Worm (Caenorhabditis elegans): ENCODE measurements around the gene perm-1.

perm-1 gene

DNA sequence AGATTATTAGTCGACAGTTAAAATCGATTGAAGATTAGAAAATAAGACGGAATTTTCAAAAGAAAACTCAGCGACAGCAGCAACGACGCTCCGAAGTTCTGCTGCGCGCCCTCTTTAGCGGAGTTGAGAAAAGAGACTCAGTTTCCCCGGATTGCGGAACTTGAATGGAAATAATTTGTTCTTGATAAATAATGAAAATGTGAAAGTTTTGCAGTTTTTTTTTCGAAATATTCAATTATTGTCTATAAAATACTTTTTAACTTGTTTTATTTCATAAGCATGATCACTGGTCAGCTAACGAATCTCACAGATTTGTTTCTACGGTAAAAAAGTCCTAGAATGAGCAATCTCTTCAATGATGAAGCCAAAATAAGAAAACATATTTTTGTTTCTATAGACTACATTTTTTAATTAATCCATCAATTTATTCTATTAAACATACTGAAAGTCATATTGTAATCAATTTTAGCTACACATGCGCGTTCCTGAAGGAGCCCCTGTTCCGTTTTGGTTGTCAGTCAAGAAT lies 23.1 kb upstream of the perm-1 start, which contains the start of the genes cec-3 and T09A5.15:
Gene cec-3 (minus strand): TSS at position 116 of the 526 bp plus-strand sequence.
Gene T09A5.15 (plus strand): TSS at position 476 of the 526 bp plus-strand sequence.
- TF ChIP-seq him-1 (tag; optimal IDR thresholded peaks at IDR 0.05) = no peak
- no peak for TF ChIP-seq dao-5 (tag; optimal IDR thresholded peaks at IDR 0.05)
- TF ChIP-seq W03F9.2 (tag; optimal IDR thresholded peaks at IDR 0.05) = peak; percentile 4

DNA sequence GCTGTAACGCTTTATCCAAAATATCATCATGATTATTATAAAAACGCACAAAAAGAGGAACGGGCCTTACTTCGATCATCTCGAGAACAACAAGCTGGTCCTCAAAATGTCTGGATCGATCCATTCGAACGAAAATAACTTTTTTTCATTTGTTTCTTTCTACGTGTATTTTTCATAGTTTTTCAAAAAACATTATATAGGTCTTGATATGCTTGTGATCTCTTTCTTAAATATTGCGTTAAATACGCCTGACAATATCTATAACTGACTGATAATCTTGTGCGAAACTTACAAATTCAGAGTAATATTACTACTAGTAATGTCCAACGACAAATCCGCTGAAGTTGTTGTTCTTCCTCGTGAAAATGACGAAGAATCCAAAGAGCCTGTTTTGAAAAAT lies 22.5 kb upstream of the perm-1 start, which contains the start of gene sds-22:
Gene sds-22 (plus strand): TSS at position 301 of the 400 bp plus-strand sequence.
- TF ChIP-seq dao-5 (tag; optimal IDR thresholded peaks at IDR 0.05) (no peak), W03F9.2 (tag; optimal IDR thresholded peaks at IDR 0.05) (no peak), him-1 (tag; optimal IDR thresholded peaks at IDR 0.05) (no peak)

DNA sequence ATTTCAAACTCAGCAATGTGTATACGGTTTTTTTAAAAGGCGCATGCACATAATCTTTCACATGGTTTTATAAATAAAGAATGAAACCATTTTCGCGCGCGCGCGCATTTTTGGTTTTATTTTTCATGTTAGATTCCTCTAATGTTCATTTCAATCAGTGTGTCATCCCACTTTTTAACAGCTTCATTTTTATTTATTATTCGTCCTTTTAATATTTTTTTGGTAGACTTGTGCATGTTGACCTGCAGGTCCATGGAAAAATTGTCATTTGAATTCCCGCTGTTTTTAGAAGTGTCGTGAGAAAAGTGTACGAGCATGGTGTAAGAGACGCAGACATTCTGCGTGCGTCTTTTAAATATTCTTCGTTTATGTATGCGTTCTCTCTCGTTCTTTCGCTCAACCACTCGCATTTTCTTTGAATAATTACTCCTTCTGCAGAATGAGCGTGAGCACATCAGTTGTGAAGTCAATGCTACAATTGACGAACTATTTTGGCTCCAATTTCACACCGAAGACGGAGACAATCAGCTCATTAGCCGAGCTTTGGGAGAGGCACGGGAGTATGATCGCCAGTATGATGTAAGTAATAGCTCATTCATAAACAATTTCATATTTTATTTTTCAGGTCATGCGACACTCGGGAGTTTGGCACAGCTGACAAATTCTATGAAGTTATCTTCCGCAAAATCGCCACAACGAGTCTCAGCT lies 20.2 kb upstream of the perm-1 start, which contains the start of gene lin-5:
Gene lin-5 (plus strand): TSS at position 354 of the 708 bp plus-strand sequence.
- TF ChIP-seq him-1 (tag; optimal IDR thresholded peaks at IDR 0.05) (no peak), W03F9.2 (tag; optimal IDR thresholded peaks at IDR 0.05) (peak; percentile 68), dao-5 (tag; optimal IDR thresholded peaks at IDR 0.05) (no peak)

DNA sequence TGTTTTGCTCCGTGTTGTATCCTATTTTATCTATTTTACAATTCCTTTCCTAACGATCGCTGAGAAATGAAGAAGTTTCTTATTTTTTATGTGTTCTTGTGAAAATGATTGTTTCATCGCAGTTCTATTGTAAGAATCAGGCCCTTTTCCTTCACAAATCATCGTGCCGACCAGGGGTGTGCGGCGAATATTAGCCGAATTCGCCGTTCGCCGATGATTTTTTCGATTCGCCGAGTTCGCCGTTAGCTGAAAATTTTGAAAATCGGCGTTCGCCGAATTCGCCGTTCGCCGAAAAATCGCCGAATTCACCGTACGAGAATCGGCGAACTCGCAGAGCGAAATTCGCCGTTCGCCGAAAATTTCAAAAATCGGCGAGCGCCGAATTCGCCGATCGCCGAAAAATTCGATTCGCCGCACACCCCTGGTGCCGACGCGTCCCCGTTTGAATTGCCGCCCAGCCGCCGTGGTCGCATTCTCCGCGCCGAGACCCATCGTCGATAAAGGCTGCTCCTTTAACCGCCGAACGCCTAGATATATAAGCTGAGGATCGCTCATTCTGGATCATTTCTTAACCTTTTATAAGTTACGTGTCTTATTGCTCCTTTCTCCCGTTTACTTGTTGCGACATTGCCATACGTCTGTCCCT lies 17.0 kb upstream of the perm-1 start:
- TF ChIP-seq W03F9.2 (tag; optimal IDR thresholded peaks at IDR 0.05) = no peak
- no peak for TF ChIP-seq him-1 (tag; optimal IDR thresholded peaks at IDR 0.05)

DNA sequence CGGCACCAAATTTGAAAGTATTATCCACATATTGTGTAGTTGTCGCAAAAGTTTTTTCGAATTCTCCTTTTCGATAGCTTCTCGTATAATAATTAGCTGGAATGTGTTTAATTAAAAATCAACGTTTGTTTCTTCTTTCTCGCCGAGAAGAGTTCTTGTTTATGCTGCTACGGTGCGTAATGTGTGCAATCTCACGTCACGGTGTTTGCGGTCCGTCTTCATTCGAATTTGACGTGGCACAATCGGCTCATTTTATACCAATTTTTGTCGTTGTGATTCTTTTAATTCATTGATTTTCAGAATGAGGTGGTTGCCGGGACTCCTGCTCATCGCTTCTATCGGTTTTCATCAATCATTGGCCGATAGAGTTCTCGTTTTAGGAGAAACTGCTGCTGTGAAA lies 16.4 kb upstream of the perm-1 start, which contains the start of gene ostb-1:
Gene ostb-1 (plus strand): TSS at position 301 of the 400 bp plus-strand sequence.
- no peak for TF ChIP-seq W03F9.2 (tag; optimal IDR thresholded peaks at IDR 0.05)
- TF ChIP-seq him-1 (tag; optimal IDR thresholded peaks at IDR 0.05) = no peak
- TF ChIP-seq dao-5 (tag; optimal IDR thresholded peaks at IDR 0.05) = no peak

DNA sequence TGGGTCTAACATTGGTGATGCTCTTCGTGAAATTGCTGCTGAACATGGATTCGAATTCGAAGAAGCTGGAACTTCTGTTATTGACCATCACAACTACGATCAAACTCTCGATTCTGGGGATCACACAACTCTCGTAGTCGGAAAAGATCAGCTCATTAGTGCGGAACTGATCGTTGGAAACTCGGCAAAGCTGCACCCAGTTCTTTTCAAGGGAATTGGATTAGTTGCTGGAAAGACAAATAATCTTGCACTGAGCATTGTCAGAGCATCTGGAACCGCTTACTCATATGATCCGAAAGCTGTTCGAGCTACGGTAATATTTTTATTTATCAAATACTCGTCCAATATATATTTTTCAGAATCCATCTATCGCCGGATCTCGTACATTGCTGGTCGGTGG lies 15.7 kb upstream of the perm-1 start:
- TF ChIP-seq dao-5 (tag; optimal IDR thresholded peaks at IDR 0.05) (no peak), him-1 (tag; optimal IDR thresholded peaks at IDR 0.05) (no peak), W03F9.2 (tag; optimal IDR thresholded peaks at IDR 0.05) (no peak)

DNA sequence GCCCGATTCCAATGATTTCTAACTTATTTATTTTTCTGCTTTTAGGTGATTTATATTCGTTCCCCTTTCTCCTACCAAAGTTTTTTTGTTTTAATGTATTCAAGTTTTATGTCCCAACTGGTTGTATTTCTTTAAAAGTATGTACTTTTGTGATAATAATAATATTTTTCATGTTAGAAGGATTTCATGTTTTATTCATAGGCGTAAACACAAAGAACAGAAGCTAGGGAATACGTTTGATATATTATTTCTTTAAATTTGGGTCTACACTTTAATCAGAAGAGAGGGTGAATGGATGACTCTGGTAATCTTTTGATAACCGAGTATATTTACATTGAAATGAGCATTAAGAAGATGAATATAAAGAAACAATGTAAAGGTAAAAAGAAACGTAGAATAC lies 14.5 kb upstream of the perm-1 start:
- TF ChIP-seq W03F9.2 (tag; optimal IDR thresholded peaks at IDR 0.05) = no peak

DNA sequence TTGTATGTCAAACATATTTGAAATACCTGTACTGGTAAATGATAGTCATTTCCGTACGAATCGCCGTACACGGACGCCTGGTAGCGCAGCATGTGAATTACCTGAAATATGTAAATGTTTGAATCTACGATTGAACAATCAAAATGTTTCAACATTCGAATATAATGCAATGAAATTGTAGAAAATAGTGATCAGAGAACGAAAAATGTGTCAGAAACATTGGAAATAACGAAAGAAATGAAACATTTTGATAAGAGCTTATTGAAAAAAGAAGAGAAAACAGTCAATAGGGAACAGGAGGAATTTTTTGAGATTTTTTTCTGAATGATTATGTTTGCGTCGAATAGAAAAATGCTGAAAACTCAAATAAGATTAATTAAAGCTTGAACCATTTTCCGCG lies 10.6 kb upstream of the perm-1 start, which contains the start of gene ztf-17:
Gene ztf-17 (minus strand): TSS at position 101 of the 400 bp plus-strand sequence.
- TF ChIP-seq him-1 (tag; optimal IDR thresholded peaks at IDR 0.05) (no peak), dao-5 (tag; optimal IDR thresholded peaks at IDR 0.05) (no peak), W03F9.2 (tag; optimal IDR thresholded peaks at IDR 0.05) (no peak)

DNA sequence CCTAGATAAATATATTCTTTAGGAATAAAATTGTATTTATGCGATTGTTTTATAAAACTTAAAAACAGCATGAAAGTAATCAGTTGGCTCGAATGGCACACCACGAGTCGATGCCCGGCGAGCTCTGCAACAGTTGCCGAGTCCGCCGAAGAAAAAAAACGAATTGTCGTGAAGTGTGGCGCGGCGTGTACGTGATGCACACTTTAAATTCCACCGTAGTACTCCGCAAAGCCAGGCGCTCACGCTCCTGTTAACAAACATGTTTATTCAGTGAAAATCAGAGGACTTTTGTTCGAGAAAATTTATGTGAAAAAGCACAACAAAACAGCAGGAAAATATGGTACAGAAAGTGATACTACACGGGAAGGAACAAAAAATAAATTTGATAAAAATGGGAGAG lies 10.0 kb upstream of the perm-1 start:
- TF ChIP-seq dao-5 (tag; optimal IDR thresholded peaks at IDR 0.05) (no peak), W03F9.2 (tag; optimal IDR thresholded peaks at IDR 0.05) (peak; percentile 3), him-1 (tag; optimal IDR thresholded peaks at IDR 0.05) (no peak)

DNA sequence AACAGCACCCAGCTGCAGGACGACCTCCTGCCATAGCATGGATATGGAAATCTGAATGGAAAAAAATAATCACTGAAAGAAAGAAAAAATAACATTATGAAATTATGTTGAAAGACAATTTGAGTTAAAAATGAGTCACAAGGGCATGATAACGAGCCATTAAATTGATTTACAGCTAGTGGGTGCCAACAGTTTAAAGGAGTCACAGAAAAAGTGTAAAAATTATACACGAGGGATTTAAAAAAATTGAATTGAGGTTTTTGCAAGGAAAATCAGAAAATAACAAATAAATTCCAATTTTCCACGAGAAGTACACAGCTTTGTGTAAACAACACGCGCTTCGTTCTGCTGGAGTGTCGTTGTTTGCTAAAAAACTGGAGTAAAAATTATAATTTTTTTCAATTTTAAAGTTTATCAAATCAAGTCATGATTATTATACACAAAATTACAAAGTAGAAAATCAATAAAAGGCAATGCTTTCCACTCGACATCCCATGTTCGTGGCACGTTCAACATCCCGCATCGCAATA lies 6.7 kb upstream of the perm-1 start, which contains the start of gene T01H3.3:
Gene T01H3.3 (minus strand): TSS at position 51 of the 530 bp plus-strand sequence.
- TF ChIP-seq him-1 (tag; optimal IDR thresholded peaks at IDR 0.05) (no peak), W03F9.2 (tag; optimal IDR thresholded peaks at IDR 0.05) (peak; percentile 20)

DNA sequence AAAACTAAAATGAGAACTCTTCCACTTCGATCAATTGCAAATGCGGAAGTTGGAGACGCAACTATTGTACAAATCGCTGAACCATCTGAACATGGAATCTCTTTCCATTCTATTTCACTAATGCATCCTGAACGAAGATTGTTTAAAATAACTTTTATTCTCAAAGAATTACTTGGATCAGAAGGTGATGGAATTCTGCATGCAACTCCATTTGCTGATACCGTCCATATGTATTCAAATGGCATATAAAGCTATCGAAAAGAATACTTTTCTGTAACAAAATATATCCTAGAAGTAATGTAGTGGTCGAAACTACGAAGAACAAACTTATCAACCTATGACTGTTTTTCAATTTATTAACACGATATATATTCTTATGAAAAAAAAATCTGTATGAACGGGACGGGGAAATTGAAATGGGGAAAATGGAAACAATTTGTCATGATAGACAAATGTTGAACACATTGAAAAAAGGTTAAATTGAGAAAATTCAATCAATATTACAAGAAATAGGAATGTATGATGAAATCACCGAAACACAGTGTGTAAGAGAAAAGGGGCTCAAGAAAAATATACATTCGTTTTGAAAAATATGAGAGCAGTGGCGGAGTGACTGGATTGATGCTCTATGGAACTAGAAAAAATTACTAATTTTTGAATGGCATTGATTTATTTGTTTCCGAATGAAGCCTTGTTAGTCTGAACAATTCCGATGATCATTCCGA lies 2.7 kb upstream of the perm-1 start, which contains the start of gene T01H3.2:
Gene T01H3.2 (minus strand): TSS at position 251 of the 725 bp plus-strand sequence.
- TF ChIP-seq W03F9.2 (tag; optimal IDR thresholded peaks at IDR 0.05) (no peak), dao-5 (tag; optimal IDR thresholded peaks at IDR 0.05) (no peak), him-1 (tag; optimal IDR thresholded peaks at IDR 0.05) (no peak)

DNA sequence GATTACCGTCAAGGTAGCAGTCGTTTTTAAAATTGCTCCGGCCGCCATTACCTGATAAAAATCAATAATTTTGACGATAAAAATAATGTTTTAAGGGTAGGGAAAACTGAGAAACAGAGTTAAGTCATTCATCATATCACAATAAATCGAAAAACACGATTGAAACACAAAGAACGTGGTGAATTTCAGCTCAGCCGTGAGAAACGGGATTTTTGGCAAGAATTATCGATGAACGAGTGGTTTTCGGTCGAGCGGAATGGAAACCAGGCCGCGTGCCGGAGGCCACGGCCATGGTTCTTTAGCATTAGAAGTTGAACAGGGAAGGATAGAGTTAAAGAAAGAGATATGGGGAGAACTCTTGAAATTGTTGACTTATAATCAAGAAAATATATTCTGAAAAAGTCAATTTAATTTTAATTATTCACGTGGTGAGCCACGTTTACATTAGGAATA lies 1.3 kb upstream of the perm-1 start, which contains the start of the genes vha-4 and T01H3.5:
Gene vha-4 (minus strand): TSS at position 51 of the 453 bp plus-strand sequence.
Gene T01H3.5 (plus strand): TSS at position 351 of the 453 bp plus-strand sequence.
- no peak for TF ChIP-seq W03F9.2 (tag; optimal IDR thresholded peaks at IDR 0.05)
- no peak for TF ChIP-seq dao-5 (tag; optimal IDR thresholded peaks at IDR 0.05)
- TF ChIP-seq him-1 (tag; optimal IDR thresholded peaks at IDR 0.05) = no peak

DNA sequence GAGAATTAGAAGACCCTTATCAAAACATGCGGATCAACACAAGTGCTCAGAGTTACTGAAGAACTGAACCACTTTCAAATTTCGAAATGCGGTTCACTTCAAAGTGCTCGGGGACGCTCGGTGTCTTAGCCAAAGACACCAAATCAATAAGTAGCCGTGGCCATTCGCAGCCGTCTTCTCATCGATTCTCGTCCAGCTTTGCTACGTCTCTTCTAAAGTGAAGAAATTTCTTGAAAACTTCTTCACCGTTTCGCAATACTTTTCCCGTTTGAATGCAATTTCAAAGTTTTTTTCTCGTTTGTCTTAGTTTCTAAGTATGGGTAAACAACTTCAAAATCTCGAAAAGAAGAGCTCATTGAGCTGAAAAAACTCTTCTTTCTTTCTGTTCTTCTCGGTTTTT lies 4.3 kb downstream of the perm-1 start:
- TF ChIP-seq W03F9.2 (tag; optimal IDR thresholded peaks at IDR 0.05) (no peak), dao-5 (tag; optimal IDR thresholded peaks at IDR 0.05) (no peak), him-1 (tag; optimal IDR thresholded peaks at IDR 0.05) (peak; percentile 16)
